Fruit fly (Drosophila melanogaster) whole organism, embryonic: ENCODE measurements around the gene Bem46.

ENCODE experiments used
- Aef1 ChIP-seq: fragments of 200-800 bp; sonication (Bioruptor generic); IDR thresholded peaks from 3 replicates; pipeline ENCODE4 v1.3.6; 2022; ENCODE audit warnings: missing biosample characterization, missing genetic modification characterization
- CG10267 ChIP-seq: fragments of 200-800 bp; sonication (Bioruptor generic); optimal IDR thresholded peaks from 2 replicates; lab custom pipeline; 2018; ENCODE audit warnings: missing biosample characterization, mild to moderate bottlenecking, missing genetic modification characterization, moderate library complexity
- CG10462 ChIP-seq: fragments of 200-800 bp; sonication (Bioruptor generic); optimal IDR thresholded peaks from 2 replicates; lab custom pipeline; 2016; ENCODE audit warnings: missing biosample characterization, missing genetic modification characterization
- CG11696 ChIP-seq: fragments of 200-800 bp; sonication (Bioruptor generic); IDR thresholded peaks from 2 replicates; pipeline ENCODE4 v1.3.6; 2022; ENCODE audit warnings: missing biosample characterization, missing genetic modification characterization
- CG11723 ChIP-seq: fragments of 200-800 bp; sonication (Bioruptor generic); optimal IDR thresholded peaks from 2 replicates; lab custom pipeline; 2017; ENCODE audit warnings: missing biosample characterization, mild to moderate bottlenecking, missing genetic modification characterization
- CG12391 ChIP-seq: fragments of 200-800 bp; sonication (Bioruptor generic); optimal IDR thresholded peaks from 3 replicates; lab custom pipeline; 2018; ENCODE audit warnings: missing biosample characterization, mild to moderate bottlenecking, missing genetic modification characterization, moderate library complexity
- CG12659 ChIP-seq: fragments of 200-800 bp; sonication (Bioruptor generic); optimal IDR thresholded peaks from 3 replicates; lab custom pipeline; 2017; ENCODE audit warnings: mild to moderate bottlenecking, missing biosample characterization, missing genetic modification reagents, missing genetic modification characterization
- CG12769 ChIP-seq: fragments of 200-800 bp; sonication (Bioruptor generic); optimal IDR thresholded peaks from 2 replicates; lab custom pipeline; 2019; ENCODE audit warnings: missing biosample characterization, mild to moderate bottlenecking, missing genetic modification characterization, moderate library complexity
- CG16813 ChIP-seq: fragments of 200-800 bp; sonication (Bioruptor generic); IDR thresholded peaks from 3 replicates; pipeline ENCODE4 v1.3.6; 2022; ENCODE audit warnings: missing biosample characterization, missing genetic modification characterization; ENCODE audit not compliant: partially characterized antibody
- CG17359 ChIP-seq: fragments of 200-800 bp; sonication (Bioruptor generic); optimal IDR thresholded peaks from 3 replicates; lab custom pipeline; 2018; ENCODE audit warnings: missing biosample characterization, mild to moderate bottlenecking, missing genetic modification characterization, moderate library complexity
- CG17385 ChIP-seq: fragments of 200-800 bp; sonication (Bioruptor generic); optimal IDR thresholded peaks from 3 replicates; lab custom pipeline; 2018; ENCODE audit warnings: missing biosample characterization, mild to moderate bottlenecking, missing genetic modification characterization
- CG18764 ChIP-seq: fragments of 200-800 bp; sonication (Bioruptor generic); optimal IDR thresholded peaks from 3 replicates; lab custom pipeline; 2016; ENCODE audit warnings: missing biosample characterization, missing genetic modification characterization
- CG2199 ChIP-seq: fragments of 200-800 bp; sonication (Bioruptor generic); IDR thresholded peaks from 3 replicates; pipeline ENCODE4 v1.3.6; 2022; ENCODE audit warnings: missing biosample characterization, missing genetic modification characterization
- CG2889 ChIP-seq: fragments of 200-800 bp; sonication (Bioruptor generic); IDR thresholded peaks from 3 replicates; pipeline ENCODE4 v1.3.6; 2022; ENCODE audit warnings: missing biosample characterization, missing genetic modification characterization
- CG31224 ChIP-seq: fragments of 200-800 bp; sonication (Bioruptor generic); IDR thresholded peaks from 2 replicates; pipeline ENCODE4 v1.3.6; 2022; ENCODE audit warnings: missing biosample characterization, missing genetic modification characterization
- CG31388 ChIP-seq: fragments of 200-800 bp; sonication (Bioruptor generic); optimal IDR thresholded peaks from 2 replicates; lab custom pipeline; 2016; ENCODE audit warnings: missing biosample characterization, missing genetic modification characterization
- CG4404 ChIP-seq: fragments of 200-800 bp; sonication (Bioruptor generic); IDR thresholded peaks from 2 replicates; pipeline ENCODE4 v1.3.6; 2022; ENCODE audit warnings: missing biosample characterization, missing genetic modification characterization
- CG4424 ChIP-seq: fragments of 200-800 bp; sonication (Bioruptor generic); optimal IDR thresholded peaks from 3 replicates; lab custom pipeline; 2016; ENCODE audit warnings: missing biosample characterization, missing genetic modification characterization
- CG6654 ChIP-seq: fragments of 200-800 bp; sonication (Bioruptor generic); optimal IDR thresholded peaks from 2 replicates; lab custom pipeline; 2017; ENCODE audit warnings: missing biosample characterization, mild to moderate bottlenecking, missing genetic modification characterization
- CG7372 ChIP-seq: fragments of 200-800 bp; sonication (Bioruptor generic); IDR thresholded peaks from 2 replicates; pipeline ENCODE4 v1.3.6; 2022; ENCODE audit warnings: missing biosample characterization, missing genetic modification characterization
- CG7745 ChIP-seq: fragments of 200-800 bp; sonication (Bioruptor generic); optimal IDR thresholded peaks from 2 replicates; lab custom pipeline; 2018; ENCODE audit warnings: missing biosample characterization, mild to moderate bottlenecking, missing genetic modification characterization, moderate library complexity
- CG8388 ChIP-seq: fragments of 200-800 bp; sonication (Bioruptor generic); optimal IDR thresholded peaks from 2 replicates; lab custom pipeline; 2019; ENCODE audit warnings: missing biosample characterization, mild to moderate bottlenecking, missing genetic modification characterization, moderate library complexity
- CG8944 ChIP-seq: fragments of 200-800 bp; sonication (Bioruptor generic); optimal IDR thresholded peaks from 3 replicates; lab custom pipeline; 2016; ENCODE audit warnings: missing biosample characterization, missing genetic modification characterization
- Hand ChIP-seq: fragments of 200-800 bp; sonication (Bioruptor generic); optimal IDR thresholded peaks from 2 replicates; lab custom pipeline; 2017; ENCODE audit warnings: mild to moderate bottlenecking, missing biosample characterization, missing genetic modification reagents, missing genetic modification characterization
- Hmr ChIP-seq: fragments of 200-800 bp; sonication (Bioruptor generic); optimal IDR thresholded peaks from 3 replicates; lab custom pipeline; 2017; ENCODE audit warnings: mild to moderate bottlenecking, missing biosample characterization, missing genetic modification reagents, missing genetic modification characterization
- Scr ChIP-seq: fragments of 200-800 bp; sonication (Bioruptor generic); IDR thresholded peaks from 2 replicates; pipeline ENCODE4 v1.3.6; 2022; ENCODE audit warnings: missing biosample characterization, missing genetic modification characterization; ENCODE audit not compliant: partially characterized antibody
- Side ChIP-seq: fragments of 200-800 bp; sonication (Bioruptor generic); optimal IDR thresholded peaks from 2 replicates; lab custom pipeline; 2016; ENCODE audit warnings: missing biosample characterization, missing genetic modification characterization
- Tbp ChIP-seq: fragments of >200 bp; optimal IDR thresholded peaks from 2 replicates; lab custom pipeline; 2018; ENCODE audit warnings: missing biosample characterization, missing genetic modification characterization
- cad ChIP-seq: fragments of >200 bp; optimal IDR thresholded peaks from 2 replicates; lab custom pipeline; 2017; ENCODE audit warnings: missing biosample characterization, missing genetic modification characterization
- chinmo ChIP-seq: fragments of 200-800 bp; sonication (Bioruptor generic); IDR thresholded peaks from 4 replicates; pipeline ENCODE4 v1.3.6; 2022; ENCODE audit warnings: missing biosample characterization, missing genetic modification characterization; ENCODE audit not compliant: partially characterized antibody
- en ChIP-seq: fragments of 200-800 bp; sonication (Bioruptor generic); optimal IDR thresholded peaks from 2 replicates; lab custom pipeline; 2016; ENCODE audit warnings: missing biosample characterization, missing genetic modification characterization
- fd3F ChIP-seq: fragments of 200-800 bp; sonication (Bioruptor generic); optimal IDR thresholded peaks from 2 replicates; lab custom pipeline; 2018; ENCODE audit warnings: missing biosample characterization, mild to moderate bottlenecking, missing genetic modification characterization, moderate library complexity
- fd96Cb ChIP-seq: fragments of 200-800 bp; sonication (Bioruptor generic); optimal IDR thresholded peaks from 2 replicates; lab custom pipeline; 2018; ENCODE audit warnings: missing biosample characterization, mild to moderate bottlenecking, missing genetic modification characterization, moderate library complexity
- hth ChIP-seq: fragments of >200 bp; optimal IDR thresholded peaks from 2 replicates; lab custom pipeline; 2017; ENCODE audit warnings: inconsistent platforms
- jigr1 ChIP-seq: fragments of 200-800 bp; sonication (Bioruptor generic); IDR thresholded peaks from 3 replicates; pipeline ENCODE4 v1.3.6; 2022; ENCODE audit warnings: missing biosample characterization, missing genetic modification characterization
- kay ChIP-seq: fragments of 200-800 bp; sonication (Bioruptor generic); optimal IDR thresholded peaks from 2 replicates; lab custom pipeline; 2016; ENCODE audit warnings: missing biosample characterization, missing genetic modification characterization
- klu ChIP-seq: fragments of 200-800 bp; sonication (Bioruptor generic); IDR thresholded peaks from 2 replicates; pipeline ENCODE4 v1.3.6; 2022; ENCODE audit warnings: missing biosample characterization, missing genetic modification characterization
- knrl ChIP-seq: fragments of 200-800 bp; sonication (Bioruptor generic); IDR thresholded peaks from 3 replicates; pipeline ENCODE4 v1.3.6; 2022; ENCODE audit warnings: missing biosample characterization, missing genetic modification characterization; ENCODE audit not compliant: partially characterized antibody
- luna ChIP-seq: fragments of 200-800 bp; sonication (Bioruptor generic); optimal IDR thresholded peaks from 2 replicates; lab custom pipeline; 2016; ENCODE audit warnings: missing biosample characterization, missing genetic modification characterization
- nerfin-1 ChIP-seq: fragments of 200-800 bp; sonication (Bioruptor generic); optimal IDR thresholded peaks from 3 replicates; lab custom pipeline; 2019; ENCODE audit warnings: missing biosample characterization, mild to moderate bottlenecking, missing genetic modification characterization, moderate library complexity
- sc ChIP-seq, 3 experiments: fragments of >200 bp in 2 of 3; fragments of 200-800 bp in 1 of 3; sonication (Bioruptor generic) in 1 of 3; optimal IDR thresholded peaks; 2 replicates in 2 of 3; 3 replicates in 1 of 3; lab custom pipeline; 2017; ENCODE audit warnings: mild to moderate bottlenecking in 1 of 3, missing biosample characterization in 1 of 3, missing genetic modification characterization in 1 of 3, missing genetic modification reagents in 1 of 3
- scrt ChIP-seq: fragments of 200-800 bp; sonication (Bioruptor generic); optimal IDR thresholded peaks from 2 replicates; lab custom pipeline; 2018; ENCODE audit warnings: missing biosample characterization, mild to moderate bottlenecking, missing genetic modification characterization, moderate library complexity
- sens ChIP-seq: fragments of 200-800 bp; sonication (Bioruptor generic); peaks from one replicate; lab custom pipeline; 2016; ENCODE audit warnings: missing biosample characterization, missing genetic modification characterization
- so ChIP-seq: fragments of 200-800 bp; sonication (Bioruptor generic); IDR thresholded peaks from 3 replicates; pipeline ENCODE4 v1.3.6; 2022; ENCODE audit warnings: missing biosample characterization, missing genetic modification characterization
- sob ChIP-seq: fragments of 200-800 bp; sonication (Bioruptor generic); IDR thresholded peaks from 2 replicates; pipeline ENCODE4 v1.3.6; 2022; ENCODE audit warnings: missing biosample characterization, missing genetic modification characterization
- stwl ChIP-seq: fragments of 200-800 bp; sonication (Bioruptor generic); optimal IDR thresholded peaks from 3 replicates; lab custom pipeline; 2018; ENCODE audit warnings: missing biosample characterization, mild to moderate bottlenecking, missing genetic modification characterization, moderate library complexity
- vnd ChIP-seq: fragments of 200-800 bp; sonication (Bioruptor generic); IDR thresholded peaks from 3 replicates; pipeline ENCODE4 v1.3.6; 2022; ENCODE audit warnings: missing biosample characterization, missing genetic modification characterization; ENCODE audit not compliant: partially characterized antibody
- zen ChIP-seq: fragments of 200-800 bp; sonication (Bioruptor generic); optimal IDR thresholded peaks from 3 replicates; lab custom pipeline; 2018; ENCODE audit warnings: missing biosample characterization, mild to moderate bottlenecking, missing genetic modification characterization, moderate library complexity
- zen2 ChIP-seq: fragments of 200-800 bp; sonication (Bioruptor generic); IDR thresholded peaks from 3 replicates; pipeline ENCODE4 v1.3.6; 2022; ENCODE audit warnings: missing biosample characterization, missing genetic modification characterization; ENCODE audit not compliant: partially characterized antibody

Bem46 gene

DNA sequence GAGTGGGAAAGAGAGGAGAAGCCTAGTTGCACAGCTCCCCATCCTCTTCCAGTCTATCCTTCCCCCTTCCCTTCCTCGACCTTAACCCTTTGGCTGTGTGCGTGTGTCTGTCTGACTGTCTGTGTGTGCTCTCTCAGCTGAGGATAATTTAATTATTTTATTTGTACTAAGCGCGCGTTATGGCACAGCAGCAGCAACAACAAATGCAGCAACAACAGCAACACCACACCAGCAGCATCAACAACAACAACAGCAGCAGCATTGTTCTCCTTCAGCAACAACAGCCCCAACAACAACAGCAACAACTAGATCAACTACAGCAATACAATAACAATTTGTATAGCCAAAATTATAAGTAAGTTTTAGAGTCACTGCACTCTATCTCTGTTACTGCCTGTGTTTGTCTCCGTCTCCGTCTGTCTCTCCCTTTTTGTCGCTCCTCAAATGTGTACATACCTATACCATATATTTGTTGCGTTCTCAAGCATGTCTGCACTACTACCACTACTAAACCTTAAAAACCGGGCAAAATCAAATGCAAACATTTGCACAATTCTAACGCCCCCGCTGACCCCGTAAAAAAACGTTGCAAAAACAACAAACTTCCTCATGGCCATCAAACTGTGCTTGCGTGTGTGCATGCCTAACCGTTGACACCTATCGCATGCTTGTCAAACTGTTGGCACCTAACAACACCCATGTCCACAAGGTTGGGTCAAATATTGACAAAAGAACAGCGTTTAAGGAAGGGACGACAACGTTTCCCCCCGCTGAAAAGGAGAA lies 42.3 kb upstream of the Bem46 start:
- TF ChIP-seq zen2 (GFP tag; lab: Robert Waterston, UW) (no peak), Hmr (GFP tag; lab: Kevin White, UChicago) (no peak), luna (no peak), CG31388 (GFP tag; lab: Kevin White, UChicago) (no peak), knrl (peak; percentile 40; the same call in 1 of the 3 replicates), CG11723 (GFP tag; lab: Kevin White, UChicago) (no peak), CG12769 (no peak), CG16813 (0 out of 3 replicates have a peak, but pooled peaks have one; percentile 25), CG31224 (GFP tag; lab: Robert Waterston, UW) (no peak), CG10462 (no peak), fd3F (no peak), fd96Cb (no peak), CG17385 (GFP tag; lab: Kevin White, UChicago) (no peak), CG6654 (GFP tag; lab: Kevin White, UChicago) (peak; percentile 98), CG7745 (tag; lab: Kevin White, UChicago) (no peak), CG2199 (GFP tag; lab: Robert Waterston, UW) (no peak), CG10267 (tag; lab: Kevin White, UChicago) (no peak), stwl (peak; percentile 6), cad (GFP tag; lab: Kevin White, UChicago) (peak; percentile 95), CG11696 (GFP tag; lab: Robert Waterston, UW) (peak; percentile 89), Tbp (GFP tag; lab: Kevin White, UChicago) (peak; percentile 73), CG18764 (GFP tag; lab: Kevin White, UChicago) (no peak), sc (optimal IDR thresholded peaks at IDR 0.05; lab: Kevin White, UChicago) (no peak), sc (GFP tag; optimal IDR thresholded peaks at IDR 0.05; lab: Kevin White, UChicago) (no peak), hth (lab: Kevin White, UChicago) (no peak), CG8388 (no peak), scrt (GFP tag; lab: Kevin White, UChicago) (no peak), CG12391 (no peak), nerfin-1 (tag; lab: Kevin White, UChicago) (no peak), vnd (no peak), en (no peak), sob (GFP tag; lab: Robert Waterston, UW) (no peak), zen (tag; lab: Kevin White, UChicago) (no peak), jigr1 (GFP tag; lab: Robert Waterston, UW) (no peak), CG4404 (no peak), klu (GFP tag; lab: Robert Waterston, UW) (no peak), sens (peak; percentile 52), kay (no peak), Side (GFP tag; lab: Kevin White, UChicago) (no peak), CG8944 (GFP tag; lab: Kevin White, UChicago) (no peak), Scr (0 out of 2 replicates have a peak, but pooled peaks have one; percentile 14), Aef1 (GFP tag; lab: Robert Waterston, UW) (no peak), so (GFP tag; lab: Robert Waterston, UW) (no peak), CG17359 (tag; lab: Kevin White, UChicago) (no peak), Hand (GFP tag; lab: Kevin White, UChicago) (no peak), CG2889 (GFP tag; lab: Robert Waterston, UW) (no peak), CG7372 (GFP tag; lab: Robert Waterston, UW) (no peak), CG4424 (GFP tag; lab: Kevin White, UChicago) (no peak), chinmo (GFP tag; lab: Robert Waterston, UW) (no peak), CG12659 (no peak)
